Worm (Caenorhabditis elegans): ENCODE measurements around the gene ZC518.8.

- TF ChIP-seq T22C8.4 (GFP tag; IDR thresholded peaks at IDR 0.05): no peak
- TF ChIP-seq tab-1 (GFP tag; IDR thresholded peaks at IDR 0.05): no peak
- TF ChIP-seq med-1 (GFP tag; optimal IDR thresholded peaks at IDR 0.05; ENCODE audit: insufficient read depth): no peak
- no peak for TF ChIP-seq flt-1 (GFP tag; IDR thresholded peaks at IDR 0.05)
Observed at ce11 chrIV:12359979-12360378, 1.7 kb downstream of the ZC518.8 start.
